Worm (Caenorhabditis elegans): ENCODE results near the gene R07B7.6.

R07B7.6 gene

ce11 chrV:12047735-12048134 lies 27.1 kb downstream of the R07B7.6 start:
- TF ChIP-seq zip-4 (GFP tag; optimal IDR thresholded peaks at IDR 0.05) (no peak), ces-1 (GFP tag; optimal IDR thresholded peaks at IDR 0.05) (no peak), snpc-4 (tag; optimal IDR thresholded peaks at IDR 0.05) (peak; percentile 56)

ce11 chrV:12045132-12045531 lies 29.7 kb downstream of the R07B7.6 start, which contains the start of gene F10C2.5:
Gene F10C2.5, plus strand, starts transcription at chrV:12045432.
- TF ChIP-seq lin-14 (GFP tag; optimal IDR thresholded peaks at IDR 0.05) (no peak), elt-2 (tag; optimal IDR thresholded peaks at IDR 0.05) (no peak)

- no peak for TF ChIP-seq unc-130 (tag; optimal IDR thresholded peaks at IDR 0.05)
- TF ChIP-seq unc-86 (tag; optimal IDR thresholded peaks at IDR 0.05) = peak; percentile 48
- no peak for TF ChIP-seq ets-5 (GFP tag; IDR thresholded peaks at IDR 0.05)
- no peak for TF ChIP-seq mef-2 (tag; optimal IDR thresholded peaks at IDR 0.05)
- no peak for TF ChIP-seq fkh-10 (GFP tag; optimal IDR thresholded peaks at IDR 0.05)
- TF ChIP-seq ama-1 (optimal IDR thresholded peaks at IDR 0.05) = no peak
- TF ChIP-seq nhr-77 (tag; optimal IDR thresholded peaks at IDR 0.05) = peak; percentile 51
- TF ChIP-seq vab-15 (tag; optimal IDR thresholded peaks at IDR 0.05) = no peak
- peak; percentile 92 to 96 (median 94) for TF ChIP-seq dpl-1 (GFP tag; optimal IDR thresholded peaks at IDR 0.05)
- TF ChIP-seq ztf-11 (tag; optimal IDR thresholded peaks at IDR 0.05) = no peak
- TF ChIP-seq C16A3.4 (tag; optimal IDR thresholded peaks at IDR 0.05) = peak; percentile 63
- TF ChIP-seq pax-3 (tag; optimal IDR thresholded peaks at IDR 0.05) = peak; percentile 55
- TF ChIP-seq lin-39 (tag; optimal IDR thresholded peaks at IDR 0.05) = no peak
- TF ChIP-seq unc-98 (GFP tag; IDR thresholded peaks at IDR 0.05) = no peak
- TF ChIP-seq elt-3 (tag; optimal IDR thresholded peaks at IDR 0.05) = peak in 2 of 6 experiments; percentile 50 to 62
- peak; percentile 48 for TF ChIP-seq isw-1 (GFP tag; IDR thresholded peaks at IDR 0.05)
- TF ChIP-seq Y116A8C.19 (tag; optimal IDR thresholded peaks at IDR 0.05; ENCODE audit: borderline replicate concordance) = no peak
- TF ChIP-seq nhr-71 (tag; optimal IDR thresholded peaks at IDR 0.05) = peak; percentile 82
- TF ChIP-seq snpc-4 (tag; optimal IDR thresholded peaks at IDR 0.05) = peak; percentile 19
- no peak for TF ChIP-seq ceh-8 (GFP tag; optimal IDR thresholded peaks at IDR 0.05)
- peak; percentile 64 for TF ChIP-seq xbp-1 (tag; optimal IDR thresholded peaks at IDR 0.05)
- TF ChIP-seq fkh-8 (tag; optimal IDR thresholded peaks at IDR 0.05) = peak; percentile 42
- TF ChIP-seq hpl-2 (GFP tag; optimal IDR thresholded peaks at IDR 0.05) = no peak
- TF ChIP-seq ztf-4 (tag; optimal IDR thresholded peaks at IDR 0.05) = no peak
- peak; percentile 74 for TF ChIP-seq lin-15B (tag; optimal IDR thresholded peaks at IDR 0.05)
- peak; percentile 66 for TF ChIP-seq tbx-2 (tag; optimal IDR thresholded peaks at IDR 0.05)
- peak; percentile 5 for TF ChIP-seq mep-1 (tag; optimal IDR thresholded peaks at IDR 0.05)
- TF ChIP-seq egl-27 (tag; optimal IDR thresholded peaks at IDR 0.05) = no peak
- no peak for TF ChIP-seq nhr-237 (tag; optimal IDR thresholded peaks at IDR 0.05)
- peak; percentile 89 to 95 for TF ChIP-seq efl-1 (optimal IDR thresholded peaks at IDR 0.05)
- peak; percentile 94 to 99 for TF ChIP-seq efl-1 (GFP tag; optimal IDR thresholded peaks at IDR 0.05 in 1 of 2)
- TF ChIP-seq jun-1 (tag; optimal IDR thresholded peaks at IDR 0.05) = no peak
- no peak for TF ChIP-seq ces-1 (GFP tag; optimal IDR thresholded peaks at IDR 0.05)
- TF ChIP-seq sup-37 (GFP tag; optimal IDR thresholded peaks at IDR 0.05) = no peak
- no peak for TF ChIP-seq grh-1 (GFP tag; IDR thresholded peaks at IDR 0.05)
- TF ChIP-seq aly-2 (tag; optimal IDR thresholded peaks at IDR 0.05) = no peak
- TF ChIP-seq ceh-88 (GFP tag; IDR thresholded peaks at IDR 0.05) = no peak
- TF ChIP-seq blmp-1 (tag; optimal IDR thresholded peaks at IDR 0.05) = peak; percentile 60
- peak; percentile 63 for TF ChIP-seq nhr-47 (tag; optimal IDR thresholded peaks at IDR 0.05)
- TF ChIP-seq swsn-7 (tag; optimal IDR thresholded peaks at IDR 0.05) = peak; percentile 54
- peak; percentile 71 for TF ChIP-seq nhr-20 (tag; optimal IDR thresholded peaks at IDR 0.05)
- TF ChIP-seq ceh-63 (GFP tag; optimal IDR thresholded peaks at IDR 0.05) = no peak
- peak; percentile 26 for TF ChIP-seq C04F5.9 (tag; optimal IDR thresholded peaks at IDR 0.05)
- TF ChIP-seq mab-9 (GFP tag; IDR thresholded peaks at IDR 0.05) = no peak
- TF ChIP-seq C34B4.2 (tag; optimal IDR thresholded peaks at IDR 0.05) = no peak
Observed at ce11 chrV:12040823-12041606, 33.8 kb downstream of the R07B7.6 start, which contains the start of the genes kup-1 and F10C2.4. Gene kup-1, minus strand, starts transcription at chrV:12040873. Gene F10C2.4, plus strand, starts transcription at chrV:12041556.
